Worm (Caenorhabditis elegans) whole organism, L1 larva: ENCODE data around the gene srm-3.

Source experiments
- C04F5.9 ChIP-seq: sonication (generic microtip); optimal IDR thresholded peaks from 2 replicates; lab custom pipeline; 2016; ENCODE audit warnings: missing genetic modification characterization, missing compliant biosample characterization
- F16B12.6 ChIP-seq: fragments of 150-350 bp; optimal IDR thresholded peaks from 2 replicates; lab custom pipeline; 2014; ENCODE audit warnings: missing biosample characterization, missing genetic modification characterization
- alr-1 ChIP-seq: fragments of 200-800 bp; sonication (Bioruptor generic); optimal IDR thresholded peaks from 2 replicates; lab custom pipeline; 2018; ENCODE audit warnings: borderline replicate concordance, mild to moderate bottlenecking, missing genetic modification characterization, missing compliant biosample characterization
- blmp-1 ChIP-seq: fragments of 150-350 bp; optimal IDR thresholded peaks from 2 replicates; lab custom pipeline; 2014; ENCODE audit warnings: missing biosample characterization, missing genetic modification characterization
- ces-1 ChIP-seq: fragments of 150-350 bp; optimal IDR thresholded peaks from 2 replicates; lab custom pipeline; 2014; ENCODE audit warnings: missing biosample characterization, missing genetic modification reagents, missing genetic modification characterization
- dsc-1 ChIP-seq: sonication (generic microtip); optimal IDR thresholded peaks from 2 replicates; lab custom pipeline; 2016; ENCODE audit warnings: mild to moderate bottlenecking, missing genetic modification characterization, missing compliant biosample characterization
- efl-1 ChIP-seq, 4 experiments: fragments of 150-350 bp; optimal IDR thresholded peaks in 3 of 4; peaks in 1 of 4; 1 replicate in 1 of 4; 2 replicates in 3 of 4; lab custom pipeline; 2014; ENCODE audit warnings: missing biosample characterization in 2 of 4, missing genetic modification characterization in 2 of 4, missing genetic modification reagents in 2 of 4
- egl-13 ChIP-seq: sonication (generic microtip); optimal IDR thresholded peaks from 2 replicates; lab custom pipeline; 2016; ENCODE audit warnings: missing genotype, missing genetic modification reagents, missing genetic modification characterization, missing compliant biosample characterization
- elt-3 ChIP-seq, 6 experiments: fragments of 150-350 bp in 1 of 6; sonication (generic microtip); optimal IDR thresholded peaks; 2 replicates each; lab custom pipeline; 2017 to 2018; ENCODE audit warnings: missing biosample characterization in 6 of 6, missing genetic modification characterization in 6 of 6, inconsistent platforms in 1 of 6
- fkh-8 ChIP-seq: sonication (generic microtip); optimal IDR thresholded peaks from 2 replicates; lab custom pipeline; 2016; ENCODE audit warnings: mild to moderate bottlenecking, missing genetic modification characterization, missing compliant biosample characterization
- grh-1 ChIP-seq: fragments of 200-800 bp; sonication (Bioruptor generic); IDR thresholded peaks from 2 replicates; pipeline ENCODE4 v1.3.6; 2022; ENCODE audit warnings: missing genetic modification reagents, missing genetic modification characterization, missing compliant biosample characterization
- hlh-17 ChIP-seq: fragments of 200-800 bp; sonication (Bioruptor generic); optimal IDR thresholded peaks from 2 replicates; lab custom pipeline; 2018; ENCODE audit warnings: missing genetic modification characterization, mild to moderate bottlenecking, missing compliant biosample characterization, moderate library complexity, borderline replicate concordance
- hpl-2 ChIP-seq: fragments of 150-350 bp; optimal IDR thresholded peaks from 2 replicates; lab custom pipeline; 2014; ENCODE audit warnings: missing biosample characterization, missing genetic modification reagents, missing genetic modification characterization
- lin-14 ChIP-seq: fragments of 200-800 bp; sonication (Bioruptor generic); optimal IDR thresholded peaks from 2 replicates; lab custom pipeline; 2018; ENCODE audit warnings: mild to moderate bottlenecking, missing genetic modification characterization, moderate library complexity, missing compliant biosample characterization
- lin-35 ChIP-seq, 2 experiments: fragments of 150-350 bp; optimal IDR thresholded peaks; 2 replicates each; lab custom pipeline; 2014; ENCODE audit warnings: missing biosample characterization in 2 of 2, missing genetic modification characterization in 2 of 2, missing genetic modification reagents in 2 of 2
- lir-3 ChIP-seq: sonication (generic microtip); optimal IDR thresholded peaks from 2 replicates; lab custom pipeline; 2016; ENCODE audit warnings: mild to moderate bottlenecking, missing genetic modification characterization, moderate library complexity, missing compliant biosample characterization; ENCODE audit not compliant: poor library complexity
- mdl-1 ChIP-seq, 2 experiments: fragments of 150-350 bp; optimal IDR thresholded peaks; 2 replicates each; lab custom pipeline; 2014 to 2017; ENCODE audit warnings: missing biosample characterization in 2 of 2, missing genetic modification characterization in 2 of 2, inconsistent platforms in 1 of 2
- nhr-11 ChIP-seq: fragments of 150-350 bp; optimal IDR thresholded peaks from 2 replicates; lab custom pipeline; 2014; ENCODE audit warnings: missing biosample characterization, missing genetic modification characterization
- nhr-20 ChIP-seq: sonication (generic microtip); optimal IDR thresholded peaks from 2 replicates; lab custom pipeline; 2016; ENCODE audit warnings: mild to moderate bottlenecking, missing genetic modification characterization, missing compliant biosample characterization
- nhr-71 ChIP-seq: sonication (generic microtip); optimal IDR thresholded peaks from 2 replicates; lab custom pipeline; 2016; ENCODE audit warnings: mild to moderate bottlenecking, missing genetic modification characterization, moderate library complexity, missing compliant biosample characterization
- nhr-76 ChIP-seq: sonication (generic microtip); optimal IDR thresholded peaks from 2 replicates; lab custom pipeline; 2017; ENCODE audit warnings: missing biosample characterization, missing genetic modification characterization
- nhr-85 ChIP-seq: sonication (generic microtip); peaks from one replicate; lab custom pipeline; 2016; ENCODE audit warnings: missing genetic modification characterization, inconsistent platforms, missing compliant biosample characterization
- pag-3 ChIP-seq: sonication (generic microtip); optimal IDR thresholded peaks from 2 replicates; lab custom pipeline; 2017; ENCODE audit warnings: missing genetic modification characterization, mild to moderate bottlenecking, missing compliant biosample characterization, antibody characterized with exemption, borderline replicate concordance; ENCODE audit not compliant: insufficient read depth
- pax-3 ChIP-seq: fragments of 200-800 bp; sonication (Bioruptor generic); optimal IDR thresholded peaks from 2 replicates; lab custom pipeline; 2018; ENCODE audit warnings: mild to moderate bottlenecking, missing genetic modification characterization, moderate library complexity, missing compliant biosample characterization
- pqm-1 ChIP-seq: sonication (generic microtip); optimal IDR thresholded peaks from 3 replicates; lab custom pipeline; 2017; ENCODE audit warnings: missing biosample characterization, missing genetic modification characterization
- snpc-4 ChIP-seq: fragments of 150-350 bp; optimal IDR thresholded peaks from 2 replicates; lab custom pipeline; 2014; ENCODE audit warnings: missing biosample characterization, missing genetic modification characterization
- snu-23 ChIP-seq: sonication (generic microtip); optimal IDR thresholded peaks from 2 replicates; lab custom pipeline; 2016; ENCODE audit warnings: missing genetic modification characterization, missing compliant biosample characterization
- swsn-7 ChIP-seq: sonication (generic microtip); optimal IDR thresholded peaks from 2 replicates; lab custom pipeline; 2016; ENCODE audit warnings: missing genetic modification characterization, missing compliant biosample characterization
- tlp-1 ChIP-seq: fragments of 150-350 bp; optimal IDR thresholded peaks from 2 replicates; lab custom pipeline; 2014; ENCODE audit warnings: missing biosample characterization, missing genetic modification characterization
- unc-86 ChIP-seq: sonication (generic microtip); optimal IDR thresholded peaks from 2 replicates; lab custom pipeline; 2016; ENCODE audit warnings: missing genetic modification characterization, missing compliant biosample characterization
- ztf-4 ChIP-seq: fragments of 150-350 bp; optimal IDR thresholded peaks from 2 replicates; lab custom pipeline; 2014; ENCODE audit warnings: missing biosample characterization, missing genetic modification characterization

srm-3 gene

ce11 chrIV:9625829-9626228 is 23.0 kb upstream of the srm-3 start:
- TF ChIP-seq fkh-8 (tag; lab: Kevin White, UChicago) (peak; percentile 9), snu-23 (GFP tag; lab: Kevin White, UChicago) (peak; percentile 33), alr-1 (tag; lab: Kevin White, UChicago) (no peak), lin-35 (GFP tag; optimal IDR thresholded peaks at IDR 0.05; lab: Kevin White, UChicago) (peak in 1 of 2 experiments; percentile 29), lin-14 (GFP tag; lab: Kevin White, UChicago) (peak; percentile 10), lir-3 (tag; lab: Kevin White, UChicago) (no peak), nhr-11 (tag; lab: Kevin White, UChicago) (no peak), nhr-20 (peak; percentile 1), blmp-1 (tag; lab: Kevin White, UChicago) (peak; percentile 54), pax-3 (tag; lab: Kevin White, UChicago) (no peak), pqm-1 (tag; lab: Kevin White, UChicago) (no peak), egl-13 (tag; lab: Kevin White, UChicago) (no peak), tlp-1 (tag; lab: Kevin White, UChicago) (no peak), nhr-71 (tag; lab: Kevin White, UChicago) (peak; percentile 30)

DNA sequence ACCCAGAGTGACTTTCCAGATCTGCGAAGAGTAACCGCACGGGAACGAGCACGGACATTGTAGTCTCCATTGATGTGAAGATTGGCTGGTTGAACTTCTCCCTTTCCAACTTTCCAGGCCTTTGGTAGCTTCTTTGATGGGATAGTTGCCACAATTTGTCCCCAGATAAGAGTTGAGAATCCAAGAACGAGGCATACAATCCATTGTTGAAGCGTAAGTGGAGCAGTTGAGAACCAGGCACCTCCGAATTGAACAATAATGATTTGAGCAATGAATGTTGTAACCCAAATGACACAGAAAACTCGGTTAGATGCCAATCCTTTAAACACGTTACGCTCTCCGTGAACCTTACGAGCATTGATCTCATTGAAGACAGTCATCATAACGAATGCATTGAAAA is 21.7 kb upstream of the srm-3 start:
- TF ChIP-seq efl-1 (optimal IDR thresholded peaks at IDR 0.05; lab: Kevin White, UChicago) (no peak), efl-1 (GFP tag; optimal IDR thresholded peaks at IDR 0.05 in 1 of 2; lab: Kevin White, UChicago) (peak in 1 of 2 experiments; percentile 77), dsc-1 (tag; lab: Kevin White, UChicago) (no peak), unc-86 (tag; lab: Kevin White, UChicago) (no peak)
- TF ChIP-seq, all 84 proteins: peak for 1

ce11 chrIV:9631579-9631978 is 17.2 kb upstream of the srm-3 start:
- TF ChIP-seq lin-14 (GFP tag; lab: Kevin White, UChicago) (peak; percentile 35), lin-35 (GFP tag; optimal IDR thresholded peaks at IDR 0.05; lab: Kevin White, UChicago) (peak in 1 of 2 experiments; percentile 28), dsc-1 (tag; lab: Kevin White, UChicago) (no peak), hlh-17 (no peak), ztf-4 (tag; lab: Kevin White, UChicago) (no peak), blmp-1 (tag; lab: Kevin White, UChicago) (peak; percentile 48), elt-3 (tag; optimal IDR thresholded peaks at IDR 0.05; lab: Kevin White, UChicago) (peak in 1 of 6 experiments; percentile 48), efl-1 (optimal IDR thresholded peaks at IDR 0.05; lab: Kevin White, UChicago) (no peak), efl-1 (GFP tag; optimal IDR thresholded peaks at IDR 0.05 in 1 of 2; lab: Kevin White, UChicago) (peak in 1 of 2 experiments; percentile 8), grh-1 (GFP tag; lab: Robert Waterston, UW) (no peak), nhr-85 (tag; lab: Kevin White, UChicago) (peak; percentile 64)

DNA sequence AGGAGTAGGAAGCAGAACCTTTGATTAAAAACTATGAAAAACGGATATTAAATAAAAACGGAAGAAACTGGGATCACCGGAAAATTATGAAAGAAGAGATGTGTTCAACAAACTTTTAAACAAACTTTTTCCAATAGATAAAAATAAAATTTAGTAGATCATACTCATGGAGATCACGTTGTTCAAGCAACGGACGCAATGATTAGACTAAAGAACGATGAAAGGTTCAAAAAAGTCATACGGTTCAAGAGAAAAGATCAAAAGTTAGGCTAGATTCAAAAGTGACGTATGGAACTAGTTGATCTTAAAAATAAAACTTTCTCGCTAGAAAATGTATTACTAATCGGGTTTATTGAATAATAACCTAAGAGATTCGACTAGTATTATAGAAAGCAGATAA is 16.7 kb upstream of the srm-3 start:
- TF ChIP-seq blmp-1 (tag; lab: Kevin White, UChicago) (peak; percentile 49), pax-3 (tag; lab: Kevin White, UChicago) (no peak), nhr-71 (tag; lab: Kevin White, UChicago) (peak; percentile 16), elt-3 (tag; optimal IDR thresholded peaks at IDR 0.05; lab: Kevin White, UChicago) (peak in 2 of 6 experiments; percentile 39 to 65), nhr-20 (peak; percentile 19), swsn-7 (no peak), alr-1 (tag; lab: Kevin White, UChicago) (no peak), snpc-4 (tag; lab: Kevin White, UChicago) (no peak), F16B12.6 (tag; lab: Kevin White, UChicago) (no peak)

DNA sequence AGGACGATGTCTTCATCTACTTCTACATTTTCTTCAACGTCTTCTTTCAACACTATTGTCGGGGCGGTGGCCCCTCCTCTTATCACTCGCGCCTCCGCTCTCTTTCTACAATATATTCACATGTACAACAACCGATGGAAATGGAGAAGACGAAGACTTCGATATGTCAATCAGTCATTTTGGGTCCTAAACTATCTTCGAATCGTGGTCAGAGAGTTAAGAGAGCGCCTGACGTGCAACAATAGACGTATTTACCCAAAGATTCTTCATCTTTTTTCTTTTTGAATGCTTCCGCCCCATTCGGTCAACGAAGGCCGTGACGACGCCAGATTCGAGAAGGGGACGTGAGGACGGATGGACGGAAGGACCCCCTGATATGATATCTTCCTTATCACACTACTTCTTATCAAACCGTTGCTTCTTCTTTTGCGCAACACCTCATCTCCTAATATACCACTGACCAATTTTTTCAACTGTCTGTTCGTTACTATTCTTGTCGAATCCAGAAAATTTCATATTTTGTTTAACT is 15.8 kb upstream of the srm-3 start:
- no peak for TF ChIP-seq nhr-76 (tag; lab: Kevin White, UChicago)
- TF ChIP-seq snu-23 (GFP tag; lab: Kevin White, UChicago) = no peak
- TF ChIP-seq hpl-2 (GFP tag; lab: Kevin White, UChicago) = no peak
- peak; percentile 46 for TF ChIP-seq blmp-1 (tag; lab: Kevin White, UChicago)
- peak in 4 of 6 experiments; percentile 53 to 63 (median 56) for TF ChIP-seq elt-3 (tag; optimal IDR thresholded peaks at IDR 0.05; lab: Kevin White, UChicago)
- no peak for TF ChIP-seq C04F5.9 (tag; lab: Kevin White, UChicago)
- TF ChIP-seq nhr-85 (tag; lab: Kevin White, UChicago) = peak; percentile 86
- peak in 1 of 2 experiments; percentile 17 for TF ChIP-seq mdl-1 (tag; optimal IDR thresholded peaks at IDR 0.05; lab: Kevin White, UChicago)
- TF ChIP-seq lin-35 (GFP tag; optimal IDR thresholded peaks at IDR 0.05; lab: Kevin White, UChicago) = peak in 1 of 2 experiments; percentile 9
- no peak for TF ChIP-seq pag-3
- no peak for TF ChIP-seq snpc-4 (tag; lab: Kevin White, UChicago)
- TF ChIP-seq ces-1 (GFP tag; lab: Kevin White, UChicago) = no peak
- peak; percentile 45 for TF ChIP-seq nhr-71 (tag; lab: Kevin White, UChicago)
- TF ChIP-seq unc-86 (tag; lab: Kevin White, UChicago) = no peak
- TF ChIP-seq lin-14 (GFP tag; lab: Kevin White, UChicago) = peak; percentile 43
- no peak for TF ChIP-seq pqm-1 (tag; lab: Kevin White, UChicago)
